Worm (Caenorhabditis elegans) whole organism, L4 larva: ENCODE measurements around the gene C15H9.4.

ENCODE experiments used
- F26F4.8 ChIP-seq: fragments of 200-800 bp; sonication (Bioruptor generic); conservative IDR thresholded peaks from 2 replicates; pipeline ENCODE4 v1.3.6; 2022; ENCODE audit warnings: missing genetic modification characterization, missing compliant biosample characterization
- F37D6.2 ChIP-seq: sonication (generic microtip); optimal IDR thresholded peaks from 2 replicates; lab custom pipeline; 2016; ENCODE audit warnings: mild to moderate bottlenecking, missing genetic modification characterization, missing compliant biosample characterization
- T26A8.4 ChIP-seq: fragments of 200-800 bp; sonication (Bioruptor generic); IDR thresholded peaks from 2 replicates; pipeline ENCODE4 v1.3.6; 2022; ENCODE audit warnings: missing genetic modification characterization, missing compliant biosample characterization
- ceh-62 ChIP-seq: sonication (generic microtip); optimal IDR thresholded peaks from 2 replicates; lab custom pipeline; 2017; ENCODE audit warnings: missing biosample characterization, missing genetic modification characterization
- ceh-82 ChIP-seq: sonication (generic microtip); optimal IDR thresholded peaks from 2 replicates; lab custom pipeline; 2017; ENCODE audit warnings: missing biosample characterization, missing genetic modification characterization
- ctbp-1 ChIP-seq: fragments of 200-800 bp; sonication (Bioruptor generic); IDR thresholded peaks from 2 replicates; pipeline ENCODE4 v1.3.6; 2022; ENCODE audit warnings: missing genetic modification reagents, missing genetic modification characterization, missing compliant biosample characterization
- daf-16 ChIP-seq, 3 experiments: sonication (generic microtip); optimal IDR thresholded peaks; 2 replicates each; lab custom pipeline; 2016 to 2017; ENCODE audit warnings: missing genetic modification characterization in 3 of 3, missing genetic modification reagents in 3 of 3, mild to moderate bottlenecking in 2 of 3, missing compliant biosample characterization in 2 of 3, missing biosample characterization in 1 of 3, moderate library complexity in 1 of 3
- daf-19 ChIP-seq: fragments of 200-800 bp; sonication (Bioruptor generic); conservative IDR thresholded peaks from 2 replicates; pipeline ENCODE4 v1.3.6; 2022; ENCODE audit warnings: missing genetic modification characterization, missing compliant biosample characterization
- daf-8 ChIP-seq: fragments of 200-800 bp; sonication (Bioruptor generic); IDR thresholded peaks from 2 replicates; pipeline ENCODE4 v1.3.6; 2022; ENCODE audit warnings: missing genetic modification characterization, missing compliant biosample characterization
- dmd-6 ChIP-seq: fragments of 200-800 bp; sonication (Bioruptor generic); IDR thresholded peaks from 2 replicates; pipeline ENCODE4 v1.3.6; 2022; ENCODE audit warnings: missing genetic modification reagents, missing genetic modification characterization, missing compliant biosample characterization
- dmd-9 ChIP-seq: fragments of 200-800 bp; sonication (Bioruptor generic); IDR thresholded peaks from 2 replicates; pipeline ENCODE4 v1.3.6; 2022; ENCODE audit warnings: missing genetic modification reagents, missing genetic modification characterization, missing compliant biosample characterization
- dpl-1 ChIP-seq: fragments of 150-350 bp; optimal IDR thresholded peaks from 2 replicates; lab custom pipeline; 2014; ENCODE audit warnings: missing biosample characterization, missing genetic modification reagents, missing genetic modification characterization
- dve-1 ChIP-seq: sonication (generic microtip); optimal IDR thresholded peaks from 2 replicates; lab custom pipeline; 2017; ENCODE audit warnings: antibody characterized with exemption, mild to moderate bottlenecking, missing genetic modification characterization, missing compliant biosample characterization; ENCODE audit not compliant: insufficient read depth
- egl-27 ChIP-seq: sonication (generic microtip); optimal IDR thresholded peaks from 3 replicates; lab custom pipeline; 2017; ENCODE audit warnings: missing biosample characterization, missing genetic modification reagents, missing genetic modification characterization
- hlh-11 ChIP-seq: fragments of 200-800 bp; sonication (Bioruptor generic); optimal IDR thresholded peaks from 2 replicates; lab custom pipeline; 2018; ENCODE audit warnings: mild to moderate bottlenecking, missing genetic modification characterization, missing compliant biosample characterization
- lin-29 ChIP-seq: fragments of 200-800 bp; sonication (Bioruptor generic); IDR thresholded peaks from 2 replicates; pipeline ENCODE4 v1.3.6; 2022; ENCODE audit warnings: missing genetic modification reagents, missing genetic modification characterization, missing compliant biosample characterization
- lin-39 ChIP-seq: fragments of 150-350 bp; optimal IDR thresholded peaks from 2 replicates; lab custom pipeline; 2014; ENCODE audit warnings: missing biosample characterization, missing genetic modification reagents, missing genetic modification characterization
- lir-3 ChIP-seq: sonication (generic microtip); optimal IDR thresholded peaks from 2 replicates; lab custom pipeline; 2016; ENCODE audit warnings: mild to moderate bottlenecking, missing genetic modification characterization, missing compliant biosample characterization
- lsy-2 ChIP-seq, 2 experiments: fragments of 150-350 bp in 1 of 2; sonication (generic microtip) in 1 of 2; optimal IDR thresholded peaks; 2 replicates each; lab custom pipeline; 2014 to 2017; ENCODE audit warnings: missing biosample characterization in 2 of 2, missing genetic modification characterization in 2 of 2
- mdl-1 ChIP-seq, 2 experiments: fragments of 150-350 bp in 1 of 2; sonication (generic microtip) in 1 of 2; optimal IDR thresholded peaks; 2 replicates each; lab custom pipeline; 2014 to 2017; ENCODE audit warnings: missing biosample characterization in 2 of 2, missing genetic modification characterization in 2 of 2
- mdt-29 ChIP-seq: fragments of 200-800 bp; sonication (Bioruptor generic); IDR thresholded peaks from 2 replicates; pipeline ENCODE4 v1.3.6; 2022; ENCODE audit warnings: missing genetic modification reagents, missing genetic modification characterization, missing compliant biosample characterization
- mes-2 ChIP-seq: sonication (generic microtip); optimal IDR thresholded peaks from 2 replicates; lab custom pipeline; 2016; ENCODE audit warnings: missing genotype, mild to moderate bottlenecking, missing genetic modification characterization, missing compliant biosample characterization; ENCODE audit not compliant: poor library complexity, severe bottlenecking
- mxl-2 ChIP-seq: fragments of 200-800 bp; sonication (Bioruptor generic); conservative IDR thresholded peaks from 2 replicates; pipeline ENCODE4 v1.3.6; 2022; ENCODE audit warnings: missing genetic modification reagents, missing genetic modification characterization, missing compliant biosample characterization
- mxl-3 ChIP-seq: fragments of 200-800 bp; sonication (Bioruptor generic); optimal IDR thresholded peaks from 2 replicates; lab custom pipeline; 2018; ENCODE audit warnings: mild to moderate bottlenecking, missing genetic modification characterization, missing compliant biosample characterization
- nhr-10 ChIP-seq: fragments of 150-350 bp; optimal IDR thresholded peaks from 2 replicates; lab custom pipeline; 2014; ENCODE audit warnings: missing biosample characterization, missing genetic modification characterization
- nhr-28 ChIP-seq: fragments of 150-350 bp; optimal IDR thresholded peaks from 2 replicates; lab custom pipeline; 2014; ENCODE audit warnings: missing biosample characterization, missing genetic modification characterization
- nhr-41 ChIP-seq: fragments of 200-800 bp; sonication (Bioruptor generic); IDR thresholded peaks from 2 replicates; pipeline ENCODE4 v1.3.6; 2022; ENCODE audit warnings: missing genetic modification reagents, missing genetic modification characterization, missing compliant biosample characterization
- nhr-6 ChIP-seq: fragments of 150-350 bp; optimal IDR thresholded peaks from 2 replicates; lab custom pipeline; 2014; ENCODE audit warnings: missing biosample characterization, missing genetic modification characterization
- php-3 ChIP-seq: fragments of 200-800 bp; sonication (Bioruptor generic); IDR thresholded peaks from 2 replicates; pipeline ENCODE4 v1.3.6; 2022; ENCODE audit warnings: missing genetic modification reagents, missing genetic modification characterization, missing compliant biosample characterization
- pqm-1 ChIP-seq: sonication (generic microtip); optimal IDR thresholded peaks from 2 replicates; lab custom pipeline; 2017; ENCODE audit warnings: missing biosample characterization, missing genetic modification characterization
- tag-97 ChIP-seq: fragments of 200-800 bp; sonication (Bioruptor generic); IDR thresholded peaks from 2 replicates; pipeline ENCODE4 v1.3.6; 2022; ENCODE audit warnings: missing genetic modification characterization, missing compliant biosample characterization
- unc-130 ChIP-seq: sonication (generic microtip); optimal IDR thresholded peaks from 2 replicates; lab custom pipeline; 2016; ENCODE audit warnings: missing genetic modification reagents, missing genetic modification characterization, missing compliant biosample characterization
- unc-39 ChIP-seq: sonication (generic microtip); optimal IDR thresholded peaks from 2 replicates; lab custom pipeline; 2017; ENCODE audit warnings: missing biosample characterization, missing genetic modification characterization
- unc-62 ChIP-seq, 3 experiments: fragments of 150-350 bp in 1 of 3; sonication (generic microtip); optimal IDR thresholded peaks in 2 of 3; peaks in 1 of 3; 1 replicate in 1 of 3; 2 replicates in 2 of 3; lab custom pipeline; 2014 to 2017; ENCODE audit warnings: missing biosample characterization in 3 of 3, missing genetic modification characterization in 3 of 3, missing genetic modification reagents in 3 of 3, missing genotype in 1 of 3
- vab-7 ChIP-seq: fragments of 200-800 bp; sonication (Bioruptor generic); IDR thresholded peaks from 2 replicates; pipeline ENCODE4 v1.3.6; 2022; ENCODE audit warnings: missing genetic modification reagents, missing genetic modification characterization, missing compliant biosample characterization
- zag-1 ChIP-seq: fragments of 150-350 bp; optimal IDR thresholded peaks from 2 replicates; lab custom pipeline; 2014; ENCODE audit warnings: missing biosample characterization, missing genetic modification characterization
- zfp-2 ChIP-seq: sonication (generic microtip); optimal IDR thresholded peaks from 2 replicates; lab custom pipeline; 2016; ENCODE audit warnings: mild to moderate bottlenecking, missing genetic modification characterization, missing compliant biosample characterization

The C15H9.4 gene

DNA sequence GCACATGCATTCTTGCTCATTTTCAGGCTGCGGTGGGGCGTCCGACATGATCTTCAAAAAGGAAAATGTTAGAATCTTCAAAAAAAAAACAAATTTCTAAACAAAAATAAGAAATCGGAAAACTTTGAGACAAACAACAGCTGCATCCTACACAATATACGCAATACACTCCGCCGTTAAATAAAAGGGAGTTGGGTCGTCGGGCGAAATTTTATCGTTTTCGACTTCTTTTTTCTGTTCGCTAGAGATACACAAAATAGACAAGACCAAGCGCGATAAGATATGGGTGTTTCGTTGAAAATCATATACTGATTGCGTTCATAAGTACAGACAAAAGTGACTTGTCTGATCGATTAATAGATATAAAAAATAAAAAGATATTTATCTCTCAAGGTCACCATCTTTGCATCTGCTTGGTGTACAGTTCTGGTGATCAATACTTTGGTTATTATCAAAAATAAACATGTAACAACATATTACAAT is 11.9 kb downstream of the C15H9.4 start, which contains the start of gene kynu-1:
Gene kynu-1 (minus strand): TSS at position 51 of the 483 bp plus-strand sequence.
- TF ChIP-seq dmd-6 (GFP tag; lab: Robert Waterston, UW) = peak; percentile 31; the same call in 1 of the 2 replicates
- TF ChIP-seq nhr-28 (tag; lab: Kevin White, UChicago) = peak; percentile 83
- peak; percentile 50 for TF ChIP-seq hlh-11 (tag; lab: Kevin White, UChicago)
- peak in 1 of 2 experiments; percentile 27 for TF ChIP-seq lsy-2 (tag; optimal IDR thresholded peaks at IDR 0.05; lab: Kevin White, UChicago)
- TF ChIP-seq daf-16 (GFP tag; optimal IDR thresholded peaks at IDR 0.05; lab: Kevin White, UChicago) = no peak
- peak; percentile 45 for TF ChIP-seq daf-16 (tag; optimal IDR thresholded peaks at IDR 0.05; lab: Kevin White, UChicago)
- peak; percentile 56 for TF ChIP-seq dve-1 (tag; lab: Kevin White, UChicago)
- no peak for TF ChIP-seq php-3
- no peak for TF ChIP-seq ceh-82

ce11 chrX:6112817-6113216 is 15.4 kb downstream of the C15H9.4 start, which contains the start of gene prx-3:
Gene prx-3 (minus strand): TSS chrX:6112917.
- TF ChIP-seq daf-8 (GFP tag; lab: Robert Waterston, UW) (no peak), zag-1 (tag; lab: Kevin White, UChicago) (no peak), egl-27 (tag; lab: Kevin White, UChicago) (no peak), ctbp-1 (no peak), unc-130 (GFP tag; lab: Kevin White, UChicago) (no peak), dve-1 (tag; lab: Kevin White, UChicago) (peak; percentile 37), nhr-28 (tag; lab: Kevin White, UChicago) (peak; percentile 5), nhr-10 (tag; lab: Kevin White, UChicago) (no peak), nhr-41 (no peak), daf-16 (GFP tag; optimal IDR thresholded peaks at IDR 0.05; lab: Kevin White, UChicago) (no peak), daf-16 (tag; optimal IDR thresholded peaks at IDR 0.05; lab: Kevin White, UChicago) (peak; percentile 43), mdt-29 (GFP tag; lab: Robert Waterston, UW) (no peak), F26F4.8 (GFP tag; lab: Robert Waterston, UW) (no peak), vab-7 (no peak), tag-97 (GFP tag; lab: Robert Waterston, UW) (no peak), nhr-6 (tag; lab: Kevin White, UChicago) (no peak), ceh-62 (tag; lab: Kevin White, UChicago) (no peak), lir-3 (tag; lab: Kevin White, UChicago) (no peak), unc-39 (no peak), lin-39 (tag; lab: Kevin White, UChicago) (no peak), dmd-9 (GFP tag; lab: Robert Waterston, UW) (no peak), T26A8.4 (GFP tag; lab: Robert Waterston, UW) (no peak), dpl-1 (no peak), daf-19 (GFP tag; lab: Robert Waterston, UW) (no peak), mdl-1 (tag; optimal IDR thresholded peaks at IDR 0.05; lab: Kevin White, UChicago) (no peak), zfp-2 (tag; lab: Kevin White, UChicago) (no peak), F37D6.2 (no peak)

- TF ChIP-seq mxl-2 = no peak
- TF ChIP-seq unc-62 (GFP tag; optimal IDR thresholded peaks at IDR 0.05 in 1 of 2; lab: Kevin White, UChicago) = peak in 1 of 2 experiments; percentile 72
- TF ChIP-seq unc-62 (tag; optimal IDR thresholded peaks at IDR 0.05; lab: Kevin White, UChicago) = no peak
Measured at ce11 chrX:6115502-6115901, 18.1 kb downstream of the C15H9.4 start, which contains the start of gene C15H9.3. Gene C15H9.3 (plus strand): TSS chrX:6115802.

- peak; percentile 19 for TF ChIP-seq hlh-11 (tag; lab: Kevin White, UChicago)
- TF ChIP-seq dmd-6 (GFP tag; lab: Robert Waterston, UW) = peak; percentile 40; the same call in 1 of the 2 replicates
- no peak for TF ChIP-seq daf-16 (GFP tag; optimal IDR thresholded peaks at IDR 0.05; lab: Kevin White, UChicago)
- TF ChIP-seq daf-16 (tag; optimal IDR thresholded peaks at IDR 0.05; lab: Kevin White, UChicago) = peak; percentile 79
- TF ChIP-seq lin-29 = no peak
- no peak for TF ChIP-seq mes-2 (tag; lab: Kevin White, UChicago)
- TF ChIP-seq pqm-1 (tag; lab: Kevin White, UChicago) = peak; percentile 82
- TF ChIP-seq nhr-28 (tag; lab: Kevin White, UChicago) = peak; percentile 9
- TF ChIP-seq mxl-3 (GFP tag; lab: Kevin White, UChicago) = peak; percentile 30
- TF ChIP-seq, all 104 proteins: peak for 6
Measured at ce11 chrX:6118086-6118825, 20.8 kb downstream of the C15H9.4 start, which contains the start of gene C15H9.2. Gene C15H9.2 (plus strand): TSS chrX:6118526.
